Fruit fly (Drosophila melanogaster) whole organism, embryonic: ENCODE measurements around the gene CG6168.
A peak's percentile ranks its signal among the peaks of the same experiment; 100 is the strongest.

Source experiments
- Aef1 ChIP-seq: fragments of 200-800 bp; sonication (Bioruptor generic); IDR thresholded peaks from 3 replicates; pipeline ENCODE4 v1.3.6; 2022; ENCODE audit warnings: missing biosample characterization, missing genetic modification characterization
- Bdp1 ChIP-seq: fragments of 200-800 bp; sonication (Bioruptor generic); optimal IDR thresholded peaks from 3 replicates; lab custom pipeline; 2016; ENCODE audit warnings: missing biosample characterization, missing genetic modification characterization
- CG11093 ChIP-seq: fragments of 200-800 bp; sonication (Bioruptor generic); IDR thresholded peaks from 3 replicates; pipeline ENCODE4 v1.3.6; 2022; ENCODE audit warnings: missing biosample characterization, missing genetic modification characterization
- CG11696 ChIP-seq: fragments of 200-800 bp; sonication (Bioruptor generic); IDR thresholded peaks from 2 replicates; pipeline ENCODE4 v1.3.6; 2022; ENCODE audit warnings: missing biosample characterization, missing genetic modification characterization
- CG11723 ChIP-seq: fragments of 200-800 bp; sonication (Bioruptor generic); optimal IDR thresholded peaks from 2 replicates; lab custom pipeline; 2017; ENCODE audit warnings: missing biosample characterization, mild to moderate bottlenecking, missing genetic modification characterization
- CG12942 ChIP-seq: fragments of 200-800 bp; sonication (Bioruptor generic); optimal IDR thresholded peaks from 3 replicates; lab custom pipeline; 2016; ENCODE audit warnings: missing biosample characterization, missing genetic modification characterization
- CG13296 ChIP-seq: fragments of 200-800 bp; sonication (Bioruptor generic); optimal IDR thresholded peaks from 3 replicates; lab custom pipeline; 2018; ENCODE audit warnings: missing biosample characterization, mild to moderate bottlenecking, missing genetic modification characterization
- CG14965 ChIP-seq: fragments of 200-800 bp; sonication (Bioruptor generic); optimal IDR thresholded peaks from 2 replicates; lab custom pipeline; 2016; ENCODE audit warnings: missing biosample characterization, missing genetic modification characterization, borderline replicate concordance
- CG16863 ChIP-seq: fragments of 200-800 bp; sonication (Bioruptor generic); optimal IDR thresholded peaks from 3 replicates; lab custom pipeline; 2016; ENCODE audit warnings: missing biosample characterization, missing genetic modification characterization
- CG17912 ChIP-seq: fragments of 200-800 bp; sonication (Bioruptor generic); optimal IDR thresholded peaks from 2 replicates; lab custom pipeline; 2018; ENCODE audit warnings: missing biosample characterization, mild to moderate bottlenecking, missing genetic modification characterization
- CG1832 ChIP-seq: fragments of 200-800 bp; sonication (Bioruptor generic); optimal IDR thresholded peaks from 2 replicates; lab custom pipeline; 2017; ENCODE audit warnings: missing biosample characterization, mild to moderate bottlenecking, missing genetic modification characterization, inconsistent platforms
- CG18764 ChIP-seq: fragments of 200-800 bp; sonication (Bioruptor generic); optimal IDR thresholded peaks from 3 replicates; lab custom pipeline; 2016; ENCODE audit warnings: missing biosample characterization, missing genetic modification characterization
- CG2875 ChIP-seq: fragments of 200-800 bp; sonication (Bioruptor generic); optimal IDR thresholded peaks from 2 replicates; lab custom pipeline; 2017; ENCODE audit warnings: missing biosample characterization, mild to moderate bottlenecking, missing genetic modification characterization, missing genetic modification reagents
- CG30020 ChIP-seq: fragments of 200-800 bp; optimal IDR thresholded peaks from 2 replicates; lab custom pipeline; 2019; ENCODE audit warnings: missing biosample characterization, mild to moderate bottlenecking, missing genetic modification characterization, moderate library complexity
- CG30403 ChIP-seq: fragments of 200-800 bp; sonication (Bioruptor generic); optimal IDR thresholded peaks from 3 replicates; lab custom pipeline; 2016; ENCODE audit warnings: missing biosample characterization, missing genetic modification characterization
- CG31365 ChIP-seq: fragments of 200-800 bp; sonication (Bioruptor generic); optimal IDR thresholded peaks from 2 replicates; lab custom pipeline; 2018; ENCODE audit warnings: missing biosample characterization, mild to moderate bottlenecking, missing genetic modification characterization
- CG4617 ChIP-seq: fragments of 200-800 bp; sonication (Bioruptor generic); optimal IDR thresholded peaks from 3 replicates; lab custom pipeline; 2016; ENCODE audit warnings: missing biosample characterization, missing genetic modification characterization, borderline replicate concordance
- CG4707 ChIP-seq: fragments of 200-800 bp; sonication (Bioruptor generic); optimal IDR thresholded peaks from 2 replicates; lab custom pipeline; 2018; ENCODE audit warnings: missing biosample characterization, mild to moderate bottlenecking, missing genetic modification characterization, moderate library complexity
- CG4730 ChIP-seq: fragments of 200-800 bp; sonication (Bioruptor generic); IDR thresholded peaks from 2 replicates; pipeline ENCODE4 v1.3.6; 2022; ENCODE audit warnings: missing biosample characterization, missing genetic modification characterization
- CG6254 ChIP-seq: fragments of 200-800 bp; sonication (Bioruptor generic); optimal IDR thresholded peaks from 3 replicates; lab custom pipeline; 2017; ENCODE audit warnings: mild to moderate bottlenecking, missing biosample characterization, missing genetic modification reagents, missing genetic modification characterization
- CG7839 ChIP-seq: fragments of 200-800 bp; sonication (Bioruptor generic); optimal IDR thresholded peaks from 3 replicates; lab custom pipeline; 2018; ENCODE audit warnings: missing biosample characterization, mild to moderate bottlenecking, missing genetic modification characterization, moderate library complexity
- CG7963 ChIP-seq: fragments of 200-800 bp; sonication (Bioruptor generic); IDR thresholded peaks from 3 replicates; pipeline ENCODE4 v1.3.6; 2022; ENCODE audit warnings: missing biosample characterization, missing genetic modification characterization; ENCODE audit not compliant: partially characterized antibody
- CG8359 ChIP-seq: fragments of 200-800 bp; sonication (Bioruptor generic); optimal IDR thresholded peaks from 2 replicates; lab custom pipeline; 2017; ENCODE audit warnings: missing biosample characterization, mild to moderate bottlenecking, missing genetic modification characterization, borderline replicate concordance
- Deaf1 ChIP-seq: fragments of 200-800 bp; optimal IDR thresholded peaks from 3 replicates; lab custom pipeline; 2019; ENCODE audit warnings: missing biosample characterization, mild to moderate bottlenecking, missing genetic modification characterization, moderate library complexity
- Dip2 ChIP-seq: fragments of 200-800 bp; sonication (Bioruptor generic); IDR thresholded peaks from 2 replicates; pipeline ENCODE4 v1.3.6; 2022; ENCODE audit warnings: missing biosample characterization, missing genetic modification characterization
- Gsc ChIP-seq: fragments of 200-800 bp; sonication (Bioruptor generic); IDR thresholded peaks from 2 replicates; pipeline ENCODE4 v1.3.6; 2022; ENCODE audit warnings: missing biosample characterization, missing genetic modification characterization
- HLHmδ ChIP-seq: fragments of 200-800 bp; sonication (Bioruptor generic); optimal IDR thresholded peaks from 2 replicates; lab custom pipeline; 2018; ENCODE audit warnings: missing biosample characterization, mild to moderate bottlenecking, missing genetic modification characterization, moderate library complexity
- Lpt ChIP-seq: fragments of >200 bp; optimal IDR thresholded peaks from 2 replicates; lab custom pipeline; 2018; ENCODE audit warnings: missing biosample characterization, missing genetic modification characterization
- Pdp1 ChIP-seq, 2 experiments: fragments of 200-800 bp; sonication (Bioruptor generic); optimal IDR thresholded peaks; 3 replicates each; lab custom pipeline; 2016; ENCODE audit warnings: missing biosample characterization in 2 of 2, missing genetic modification characterization in 2 of 2, mild to moderate bottlenecking in 1 of 2, moderate library complexity in 1 of 2
- Ptx1 ChIP-seq: fragments of 200-800 bp; sonication (Bioruptor generic); IDR thresholded peaks from 2 replicates; pipeline ENCODE4 v1.3.6; 2022; ENCODE audit warnings: missing biosample characterization, missing genetic modification characterization
- Sry-δ ChIP-seq: fragments of 200-800 bp; sonication (Bioruptor generic); optimal IDR thresholded peaks from 2 replicates; lab custom pipeline; 2016; ENCODE audit warnings: missing biosample characterization, missing genetic modification characterization
- Stat92E ChIP-seq, 3 experiments: fragments of >200 bp in 2 of 3; fragments of 200-800 bp in 1 of 3; sonication (Bioruptor generic) in 1 of 3; optimal IDR thresholded peaks; 2 replicates each; lab custom pipeline; 2017 to 2019; ENCODE audit warnings: missing biosample characterization in 3 of 3, missing genetic modification characterization in 3 of 3, mild to moderate bottlenecking in 1 of 3, moderate library complexity in 1 of 3
- TFAM ChIP-seq: fragments of 200-800 bp; sonication (Bioruptor generic); optimal IDR thresholded peaks from 2 replicates; lab custom pipeline; 2017; ENCODE audit warnings: missing biosample characterization, missing genetic modification characterization, inconsistent platforms
- Trl ChIP-seq, 3 experiments: fragments of >200 bp in 2 of 3; fragments of 200-800 bp in 1 of 3; sonication (Bioruptor generic) in 1 of 3; optimal IDR thresholded peaks; 2 replicates in 1 of 3; 3 replicates in 2 of 3; lab custom pipeline; 2016 to 2017; ENCODE audit warnings: missing biosample characterization in 1 of 3, missing genetic modification characterization in 1 of 3
- amos ChIP-seq: fragments of 200-800 bp; sonication (Bioruptor generic); IDR thresholded peaks from 2 replicates; pipeline ENCODE4 v1.3.6; 2022; ENCODE audit warnings: missing biosample characterization, missing genetic modification characterization; ENCODE audit not compliant: partially characterized antibody
- bsh ChIP-seq, 2 experiments: fragments of 200-800 bp; sonication (Bioruptor generic); optimal IDR thresholded peaks; 2 replicates each; lab custom pipeline; 2017 to 2018; ENCODE audit warnings: mild to moderate bottlenecking in 2 of 2, missing biosample characterization in 2 of 2, missing genetic modification characterization in 2 of 2, moderate library complexity in 1 of 2
- dati ChIP-seq: fragments of 200-800 bp; sonication (Bioruptor generic); IDR thresholded peaks from 2 replicates; pipeline ENCODE4 v1.3.6; 2022; ENCODE audit warnings: missing biosample characterization, missing genetic modification characterization
- ftz-f1 ChIP-seq: fragments of 200-800 bp; sonication (Bioruptor generic); optimal IDR thresholded peaks from 2 replicates; lab custom pipeline; 2016; ENCODE audit warnings: missing biosample characterization, missing genetic modification characterization
- gcm ChIP-seq: fragments of 200-800 bp; sonication (Bioruptor generic); optimal IDR thresholded peaks from 2 replicates; lab custom pipeline; 2019; ENCODE audit warnings: missing biosample characterization, mild to moderate bottlenecking, missing genetic modification characterization, moderate library complexity
- inv ChIP-seq: fragments of 200-800 bp; sonication (Bioruptor generic); IDR thresholded peaks from 2 replicates; pipeline ENCODE4 v1.3.6; 2022; ENCODE audit warnings: missing biosample characterization, missing genetic modification characterization; ENCODE audit not compliant: partially characterized antibody
- odd ChIP-seq: fragments of 200-800 bp; sonication (Bioruptor generic); optimal IDR thresholded peaks from 2 replicates; lab custom pipeline; 2017; ENCODE audit warnings: missing biosample characterization, mild to moderate bottlenecking, missing genetic modification characterization
- phol ChIP-seq: fragments of 200-800 bp; sonication (Bioruptor generic); optimal IDR thresholded peaks from 3 replicates; lab custom pipeline; 2018; ENCODE audit warnings: missing biosample characterization, mild to moderate bottlenecking, missing genetic modification characterization, moderate library complexity
- sd ChIP-seq: fragments of 200-800 bp; sonication (Bioruptor generic); optimal IDR thresholded peaks from 3 replicates; lab custom pipeline; 2018; ENCODE audit warnings: missing biosample characterization, mild to moderate bottlenecking, missing genetic modification characterization, moderate library complexity
- slp2 ChIP-seq: fragments of 200-800 bp; sonication (Bioruptor generic); optimal IDR thresholded peaks from 2 replicates; lab custom pipeline; 2016; ENCODE audit warnings: missing biosample characterization, missing genetic modification characterization
- tio ChIP-seq: fragments of 200-800 bp; sonication (Bioruptor generic); optimal IDR thresholded peaks from 2 replicates; lab custom pipeline; 2017; ENCODE audit warnings: missing biosample characterization, missing genetic modification characterization, inconsistent platforms
- tna ChIP-seq: fragments of 200-800 bp; sonication (Bioruptor generic); IDR thresholded peaks from 2 replicates; pipeline ENCODE4 v1.3.6; 2022; ENCODE audit warnings: missing biosample characterization, missing genetic modification characterization; ENCODE audit not compliant: partially characterized antibody
- trem ChIP-seq: fragments of 200-800 bp; optimal IDR thresholded peaks from 3 replicates; lab custom pipeline; 2019; ENCODE audit warnings: missing biosample characterization, mild to moderate bottlenecking, missing genetic modification characterization, moderate library complexity
- ttk ChIP-seq: fragments of 200-800 bp; sonication (Bioruptor generic); IDR thresholded peaks from 2 replicates; pipeline ENCODE4 v2.1.2; 2022; ENCODE audit warnings: missing biosample characterization, missing genetic modification characterization
- unc-4 ChIP-seq: fragments of 200-800 bp; sonication (Bioruptor generic); IDR thresholded peaks from 2 replicates; pipeline ENCODE4 v1.3.6; 2022; ENCODE audit warnings: missing biosample characterization, missing genetic modification characterization; ENCODE audit not compliant: partially characterized antibody

CG6168 gene

dm6 chr3L:11333986-11334385 is 12.5 kb upstream of the CG6168 start (continued):
- TF ChIP-seq inv (GFP tag; lab: Robert Waterston, UW), result no peak
- TF ChIP-seq Trl (optimal IDR thresholded peaks at IDR 0.05; lab: Kevin White, UChicago), result no peak
- TF ChIP-seq Trl (GFP tag; optimal IDR thresholded peaks at IDR 0.05; lab: Kevin White, UChicago), result no peak
- TF ChIP-seq Gsc, result no peak
- TF ChIP-seq Stat92E (GFP tag; optimal IDR thresholded peaks at IDR 0.05; lab: Kevin White, UChicago), result no peak
- peak; percentile 40; the same call in 1 of the 2 replicates for TF ChIP-seq ttk
- TF ChIP-seq CG4730 (GFP tag; lab: Robert Waterston, UW), result peak; percentile 36; the same call in 1 of the 2 replicates
- TF ChIP-seq ftz-f1 (GFP tag; lab: Kevin White, UChicago), result no peak
- no peak for TF ChIP-seq TFAM (GFP tag; lab: Kevin White, UChicago)
- TF ChIP-seq Bdp1 (GFP tag; lab: Kevin White, UChicago), result no peak
- peak; percentile 44; the same call in 1 of the 2 replicates for TF ChIP-seq Ptx1 (GFP tag; lab: Robert Waterston, UW)
- peak; percentile 65 for TF ChIP-seq CG7839 (tag; lab: Kevin White, UChicago)
- TF ChIP-seq CG31365 (tag; lab: Kevin White, UChicago), result no peak
- peak; percentile 24 for TF ChIP-seq CG2875
- TF ChIP-seq CG4617 (GFP tag; lab: Kevin White, UChicago), result no peak
- TF ChIP-seq slp2 (GFP tag; lab: Kevin White, UChicago), result no peak
- TF ChIP-seq CG11723 (GFP tag; lab: Kevin White, UChicago), result no peak
- peak; percentile 57 for TF ChIP-seq CG6254
- TF ChIP-seq CG13296 (GFP tag; lab: Kevin White, UChicago), result no peak
- peak; percentile 30 for TF ChIP-seq CG4707 (GFP tag; lab: Kevin White, UChicago)
- TF ChIP-seq odd (GFP tag; lab: Kevin White, UChicago), result peak; percentile 2
- peak in 1 of 2 experiments; percentile 36 for TF ChIP-seq Pdp1 (GFP tag; optimal IDR thresholded peaks at IDR 0.05; lab: Kevin White, UChicago)
- TF ChIP-seq CG1832 (GFP tag; lab: Kevin White, UChicago), result no peak
- peak; percentile 10 for TF ChIP-seq Deaf1 (tag; lab: Kevin White, UChicago)
- TF ChIP-seq phol (tag; lab: Kevin White, UChicago), result peak; percentile 63
- 0 out of 2 replicates have a peak, but pooled peaks have one; percentile 47 for TF ChIP-seq CG11696 (GFP tag; lab: Robert Waterston, UW)
- no peak for TF ChIP-seq CG30020
- peak; percentile 20 for TF ChIP-seq CG18764 (GFP tag; lab: Kevin White, UChicago)
- no peak for TF ChIP-seq unc-4
- TF ChIP-seq sd, result peak; percentile 6
- peak in 1 of 2 experiments; percentile 82 for TF ChIP-seq bsh (GFP tag; optimal IDR thresholded peaks at IDR 0.05; lab: Kevin White, UChicago)
- TF ChIP-seq CG12942 (GFP tag; lab: Kevin White, UChicago), result peak; percentile 13
- no peak for TF ChIP-seq dati (GFP tag; lab: Robert Waterston, UW)
- TF ChIP-seq Lpt, result no peak
- TF ChIP-seq CG11093 (GFP tag; lab: Robert Waterston, UW), result no peak
- TF ChIP-seq CG30403 (GFP tag; lab: Kevin White, UChicago), result peak; percentile 26
- TF ChIP-seq HLHmδ, result no peak
- TF ChIP-seq tna, result no peak
- no peak for TF ChIP-seq amos (GFP tag; lab: Robert Waterston, UW)
- no peak for TF ChIP-seq CG17912 (GFP tag; lab: Kevin White, UChicago)
- peak; percentile 37 for TF ChIP-seq gcm (GFP tag; lab: Kevin White, UChicago)
- TF ChIP-seq trem (tag; lab: Kevin White, UChicago), result peak; percentile 54
- TF ChIP-seq tio (GFP tag; lab: Kevin White, UChicago), result no peak
- TF ChIP-seq CG14965, result no peak
- no peak; the same call in 2 of the 3 replicates for TF ChIP-seq Aef1 (GFP tag; lab: Robert Waterston, UW)
- no peak for TF ChIP-seq Dip2 (GFP tag; lab: Robert Waterston, UW)
- peak; percentile 17 for TF ChIP-seq Sry-δ (GFP tag; lab: Kevin White, UChicago)
- no peak for TF ChIP-seq CG7963
- TF ChIP-seq CG16863 (GFP tag; lab: Kevin White, UChicago), result peak; percentile 24
- peak; percentile 32 for TF ChIP-seq CG8359 (GFP tag; lab: Kevin White, UChicago)
